Worm (Caenorhabditis elegans): Measurements from ENCODE around the gene fbxa-155.

fbxa-155 gene

DNA sequence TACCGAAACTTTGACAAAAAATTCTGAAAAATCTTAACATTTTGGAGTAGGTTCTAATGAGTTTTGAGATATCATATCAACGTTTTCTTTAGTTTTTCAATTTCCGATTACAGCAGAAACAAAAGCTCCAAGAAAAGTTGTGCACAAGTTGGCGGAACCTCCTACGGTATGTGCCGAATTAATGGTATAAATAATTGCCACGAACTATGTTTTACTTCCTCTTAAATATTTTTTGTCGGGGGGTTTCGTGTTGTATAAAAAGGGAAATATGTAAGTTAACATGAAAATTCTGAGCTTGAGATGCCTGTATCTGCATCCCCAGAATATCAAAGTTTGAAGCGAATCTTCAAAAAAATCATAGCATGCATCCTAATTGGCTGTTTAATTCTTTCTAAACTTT, 23.9 kb upstream of the fbxa-155 start, which contains the start of gene M04D8.8:
M04D8.8 (plus strand) TSS at position 301 of the 400 bp plus-strand sequence.
- TF ChIP-seq efl-1 (GFP tag; optimal IDR thresholded peaks at IDR 0.05) (no peak), rpc-1 (optimal IDR thresholded peaks at IDR 0.05) (no peak), rpc-1 (tag; optimal IDR thresholded peaks at IDR 0.05) (no peak), dpff-1 (tag; optimal IDR thresholded peaks at IDR 0.05) (no peak), egrh-3 (GFP tag; IDR thresholded peaks at IDR 0.05) (no peak), nhr-27 (tag; optimal IDR thresholded peaks at IDR 0.05) (no peak), mel-28 (tag; optimal IDR thresholded peaks at IDR 0.05; ENCODE audit: borderline replicate concordance) (no peak), Y56A3A.18 (GFP tag; IDR thresholded peaks at IDR 0.05) (no peak), sea-2 (GFP tag; IDR thresholded peaks at IDR 0.05) (no peak), ekl-4 (GFP tag; IDR thresholded peaks at IDR 0.05) (no peak), ztf-22 (GFP tag; optimal IDR thresholded peaks at IDR 0.05) (no peak), ztf-18 (tag; optimal IDR thresholded peaks at IDR 0.05) (no peak), ama-1 (optimal IDR thresholded peaks at IDR 0.05) (no peak), ama-1 (GFP tag; optimal IDR thresholded peaks at IDR 0.05) (no peak)

DNA sequence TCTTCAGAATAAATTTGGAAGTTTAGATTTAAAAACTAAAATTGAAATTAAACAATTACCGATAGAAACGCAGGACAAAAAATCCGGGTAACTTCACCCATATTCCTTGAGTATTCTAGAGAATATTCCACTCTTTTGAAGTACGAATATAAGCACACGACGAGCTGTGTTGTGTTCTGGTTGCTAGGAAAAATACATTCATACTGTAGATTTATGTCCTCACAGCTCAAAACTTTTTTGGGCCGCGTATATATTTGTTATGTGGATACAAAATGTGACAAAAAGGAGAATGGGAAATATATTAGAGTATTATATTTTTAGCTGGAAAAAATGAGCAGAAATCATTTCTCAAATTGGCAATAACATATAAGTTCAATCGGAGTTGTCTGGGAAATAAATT, 23.2 kb upstream of the fbxa-155 start, which contains the start of gene M04D8.5:
M04D8.5 (minus strand) TSS at position 101 of the 400 bp plus-strand sequence.
- no peak for TF ChIP-seq sdz-38 (tag; optimal IDR thresholded peaks at IDR 0.05)

DNA sequence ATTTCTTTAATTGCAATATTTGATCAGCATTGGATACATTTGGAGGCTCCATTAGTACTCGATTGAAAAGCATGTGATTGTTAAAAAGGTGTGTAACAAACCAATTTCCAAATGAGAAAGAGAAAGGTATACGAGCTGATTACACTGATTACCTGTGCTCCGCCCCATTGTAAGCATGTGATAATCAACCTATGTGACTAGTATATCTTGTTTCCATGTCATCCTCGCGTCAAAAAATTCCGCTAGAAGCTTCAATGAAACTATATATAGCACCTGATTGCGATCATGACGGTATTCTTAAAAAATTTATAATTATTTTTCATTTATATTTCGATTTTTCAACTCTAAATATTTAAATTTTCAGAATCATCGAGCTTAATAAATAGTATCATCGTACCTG, 20.5 kb upstream of the fbxa-155 start, which contains the start of gene M04D8.4:
M04D8.4 (minus strand) TSS at position 101 of the 400 bp plus-strand sequence.
- no peak for TF ChIP-seq egl-44 (GFP tag; IDR thresholded peaks at IDR 0.05)
- no peak for TF ChIP-seq ceh-79 (tag; optimal IDR thresholded peaks at IDR 0.05)
- no peak for TF ChIP-seq F57A8.1 (GFP tag; optimal IDR thresholded peaks at IDR 0.05)
- TF ChIP-seq nfya-2 (GFP tag; IDR thresholded peaks at IDR 0.05) = no peak
- TF ChIP-seq ceh-58 (GFP tag; IDR thresholded peaks at IDR 0.05) = no peak
- no peak for TF ChIP-seq ztf-26 (tag; optimal IDR thresholded peaks at IDR 0.05)
- TF ChIP-seq tlf-1 (GFP tag; optimal IDR thresholded peaks at IDR 0.05) = no peak

DNA sequence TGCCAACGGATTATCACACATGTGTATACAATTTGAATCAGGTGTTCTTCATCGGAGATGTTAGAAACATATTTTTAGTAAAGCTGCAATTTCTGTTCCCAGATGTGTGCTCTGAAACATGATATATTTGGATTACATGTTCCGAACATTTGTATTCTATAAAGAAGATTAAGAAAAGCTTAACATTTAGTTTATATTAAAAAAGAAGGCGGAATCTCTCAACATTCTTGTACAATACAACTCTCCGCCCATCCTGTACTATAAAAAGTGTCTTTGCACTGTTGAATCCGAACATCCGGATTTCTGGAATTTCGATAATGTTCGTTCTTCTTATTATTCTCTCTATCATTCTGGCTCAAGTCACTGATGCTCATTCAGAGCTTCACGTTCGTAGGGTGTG, 17.9 kb upstream of the fbxa-155 start, which contains the start of gene ins-23:
ins-23 (plus strand) TSS at position 301 of the 400 bp plus-strand sequence.
- TF ChIP-seq lin-54 (GFP tag; optimal IDR thresholded peaks at IDR 0.05) = no peak
- no peak for TF ChIP-seq him-1 (tag; optimal IDR thresholded peaks at IDR 0.05)
- no peak for TF ChIP-seq ceh-58 (GFP tag; IDR thresholded peaks at IDR 0.05)
- no peak for TF ChIP-seq K11D2.4 (GFP tag; IDR thresholded peaks at IDR 0.05)
- TF ChIP-seq madf-8 (GFP tag; conservative IDR thresholded peaks at IDR 0.05) = no peak

DNA sequence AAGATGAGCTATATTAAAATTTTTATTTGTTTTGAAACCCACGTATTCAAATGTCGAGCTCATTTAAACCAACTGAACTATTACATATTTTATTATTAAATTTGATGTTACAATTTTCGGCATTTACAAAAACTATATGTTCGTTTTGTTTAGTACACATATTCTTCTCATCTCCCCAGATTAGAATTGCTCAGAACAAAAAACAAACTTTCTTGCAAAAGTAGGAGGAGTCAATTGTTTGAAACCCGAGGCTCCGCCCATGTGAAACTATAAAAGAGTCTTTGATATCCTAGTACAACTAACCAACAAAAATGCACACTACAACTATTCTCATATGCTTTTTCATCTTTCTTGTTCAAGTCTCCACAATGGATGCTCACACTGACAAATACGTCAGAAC, 16.0 kb upstream of the fbxa-155 start, which contains the start of gene ins-22:
ins-22 (plus strand) TSS at position 301 of the 400 bp plus-strand sequence.
- no peak for TF ChIP-seq madf-8 (GFP tag; conservative IDR thresholded peaks at IDR 0.05)
- TF ChIP-seq ceh-100 (GFP tag; IDR thresholded peaks at IDR 0.05) = no peak
- no peak for TF ChIP-seq snpc-3.4 (tag; optimal IDR thresholded peaks at IDR 0.05)
- no peak for TF ChIP-seq madf-10 (tag; optimal IDR thresholded peaks at IDR 0.05)
- TF ChIP-seq mcd-1 (GFP tag; IDR thresholded peaks at IDR 0.05) = no peak
- no peak for TF ChIP-seq gei-17 (GFP tag; optimal IDR thresholded peaks at IDR 0.05)
- TF ChIP-seq rec-8 (tag; optimal IDR thresholded peaks at IDR 0.05) = no peak
- TF ChIP-seq lag-1 (GFP tag; IDR thresholded peaks at IDR 0.05) = no peak
- no peak for TF ChIP-seq ztf-28 (GFP tag; IDR thresholded peaks at IDR 0.05)
- TF ChIP-seq mel-28 (tag; optimal IDR thresholded peaks at IDR 0.05; ENCODE audit: borderline replicate concordance) = no peak
- no peak for TF ChIP-seq egl-44 (GFP tag; IDR thresholded peaks at IDR 0.05)
- TF ChIP-seq bed-2 (GFP tag; IDR thresholded peaks at IDR 0.05) = no peak
- TF ChIP-seq B0019.2 (GFP tag; conservative IDR thresholded peaks at IDR 0.05) = no peak
- no peak for TF ChIP-seq rcor-1 (GFP tag; IDR thresholded peaks at IDR 0.05)
- no peak for TF ChIP-seq T26A5.8 (tag; optimal IDR thresholded peaks at IDR 0.05)

All from whole organism, young adult.